Worm (Caenorhabditis elegans): ENCODE results near the gene srg-64.

- TF ChIP-seq klf-2 (GFP tag; conservative IDR thresholded peaks at IDR 0.05) (no peak), med-1 (GFP tag; optimal IDR thresholded peaks at IDR 0.05; ENCODE audit: insufficient read depth) (no peak), cog-1 (tag; optimal IDR thresholded peaks at IDR 0.05) (no peak), flt-1 (GFP tag; IDR thresholded peaks at IDR 0.05) (no peak)
Observed at ce11 chrX:15707913-15708312, 32.5 kb downstream of the srg-64 start, which contains the start of gene nhr-48.
